Fruit fly (Drosophila melanogaster) whole organism, adult: Measurements from ENCODE around the gene Rai1.

ENCODE experiments used
- CG7101 ChIP-seq: fragments of 200-800 bp; sonication (Bioruptor generic); optimal IDR thresholded peaks from 2 replicates; lab custom pipeline; 2018; ENCODE audit warnings: missing biosample characterization, mild to moderate bottlenecking, missing genetic modification characterization, moderate library complexity
- kay ChIP-seq: fragments of 200-800 bp; sonication (Bioruptor generic); peaks from one replicate; lab custom pipeline; 2016; ENCODE audit warnings: missing biosample characterization, missing genetic modification characterization, borderline replicate concordance

dm6 chrX:16814351-16814750, 11.2 kb upstream of the Rai1 start:
- TF ChIP-seq kay (GFP tag; lab: Kevin White, UChicago) (no peak), CG7101 (tag; lab: Kevin White, UChicago) (no peak)
